Worm (Caenorhabditis elegans): ENCODE measurements around the gene spp-1.
A peak's percentile ranks its signal among the peaks of the same experiment; 100 is the strongest.

spp-1 gene

DNA sequence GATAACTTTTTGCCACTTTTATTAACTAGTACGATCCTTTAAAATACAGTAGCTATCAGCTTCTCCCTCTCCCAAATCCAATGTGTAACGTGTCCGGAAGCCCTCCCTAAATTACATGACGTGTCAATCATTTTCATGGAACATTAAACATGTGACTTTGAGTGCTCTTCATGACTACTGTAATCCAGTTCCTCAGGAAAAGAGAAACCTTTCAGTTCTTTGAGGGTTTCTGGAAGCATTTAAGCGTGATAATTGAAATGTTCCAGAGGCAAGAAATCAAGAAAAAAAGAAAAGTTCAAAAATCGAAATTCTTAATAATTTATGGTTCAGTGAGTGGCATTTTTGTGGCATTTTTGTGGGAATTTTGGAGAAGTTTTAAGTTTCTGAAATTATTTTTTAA is 7.5 kb upstream of the spp-1 start:
- TF ChIP-seq lsy-2 (tag; optimal IDR thresholded peaks at IDR 0.05) (peak in 1 of 2 experiments; percentile 47), nhr-6 (tag; optimal IDR thresholded peaks at IDR 0.05) (no peak)

DNA sequence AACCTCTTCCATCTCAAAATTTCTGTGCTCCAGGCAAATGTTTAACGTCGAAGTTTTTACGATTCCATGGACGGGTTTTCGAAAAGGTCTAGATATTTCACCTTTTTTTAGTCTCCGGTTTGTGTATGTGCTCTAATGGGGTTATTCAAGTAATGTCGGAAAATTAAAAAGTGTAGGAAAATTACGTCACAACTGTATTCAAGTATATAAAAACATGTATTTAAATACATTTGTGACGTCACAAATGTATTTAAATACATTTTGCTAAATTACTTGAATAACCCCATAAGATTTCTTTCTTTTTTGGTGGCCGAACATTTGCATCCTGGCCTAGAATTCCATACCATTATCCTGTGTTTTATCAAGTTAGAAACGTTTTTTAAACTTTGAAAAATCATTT is 6.0 kb upstream of the spp-1 start:
- TF ChIP-seq crh-2 (tag; optimal IDR thresholded peaks at IDR 0.05) (no peak), nhr-12 (tag; optimal IDR thresholded peaks at IDR 0.05) (no peak), aly-2 (tag; optimal IDR thresholded peaks at IDR 0.05) (no peak)

DNA sequence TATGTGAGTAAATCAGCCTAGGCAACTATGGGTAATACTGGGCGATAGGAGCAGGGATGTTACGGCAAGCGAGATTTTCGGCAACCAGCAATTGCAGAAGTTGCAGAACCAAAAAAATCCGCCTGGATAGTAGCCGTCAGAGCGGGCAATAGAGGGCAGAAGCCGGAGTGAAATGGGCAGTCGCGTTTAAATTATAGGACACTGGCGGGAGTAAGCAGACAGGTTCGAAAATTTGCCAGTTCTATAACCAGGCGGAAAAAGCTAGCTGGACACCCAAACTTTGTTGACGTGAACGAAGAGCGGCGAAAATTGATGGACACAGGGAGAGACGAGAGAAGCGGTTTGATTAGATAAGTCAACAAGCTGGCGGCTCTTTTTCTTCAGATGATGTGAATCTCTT is 4.4 kb upstream of the spp-1 start:
- TF ChIP-seq unc-55 (GFP tag; optimal IDR thresholded peaks at IDR 0.05) (no peak), egl-27 (tag; optimal IDR thresholded peaks at IDR 0.05) (no peak), aly-2 (tag; optimal IDR thresholded peaks at IDR 0.05) (no peak), lin-11 (tag; optimal IDR thresholded peaks at IDR 0.05) (no peak), nhr-23 (tag; optimal IDR thresholded peaks at IDR 0.05) (no peak), nhr-11 (tag; optimal IDR thresholded peaks at IDR 0.05) (no peak), unc-39 (tag; optimal IDR thresholded peaks at IDR 0.05) (no peak), skn-1 (tag; optimal IDR thresholded peaks at IDR 0.05) (no peak), sem-4 (tag; optimal IDR thresholded peaks at IDR 0.05) (no peak), alr-1 (tag; optimal IDR thresholded peaks at IDR 0.05) (no peak), elt-1 (tag; optimal IDR thresholded peaks at IDR 0.05) (no peak)

DNA sequence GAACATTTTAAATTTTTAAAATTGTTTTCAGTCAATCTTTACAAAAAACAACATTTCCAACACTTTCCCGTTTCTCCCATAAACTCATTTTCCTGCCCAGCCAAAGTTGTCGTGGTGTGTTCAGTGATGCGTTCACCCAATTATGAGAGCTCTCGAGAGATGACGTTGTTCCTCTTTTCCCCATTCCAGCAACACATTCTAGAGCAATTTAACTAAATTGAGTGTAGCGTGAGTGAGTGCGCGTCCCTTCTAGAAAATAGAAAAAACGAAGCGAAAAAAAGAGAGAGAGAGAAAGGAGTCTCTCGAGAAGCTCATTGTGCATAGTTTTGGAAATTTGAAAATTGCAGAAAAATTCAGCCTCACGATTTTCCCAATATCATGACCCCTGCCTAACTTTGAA is 3.3 kb upstream of the spp-1 start:
- no peak for TF ChIP-seq mab-5 (tag; optimal IDR thresholded peaks at IDR 0.05)
- TF ChIP-seq aly-2 (tag; optimal IDR thresholded peaks at IDR 0.05), result no peak
- TF ChIP-seq dmd-4 (tag; optimal IDR thresholded peaks at IDR 0.05), result no peak
- TF ChIP-seq ztf-1 (GFP tag; conservative IDR thresholded peaks at IDR 0.05), result no peak
- TF ChIP-seq C34F6.9 (tag; optimal IDR thresholded peaks at IDR 0.05), result peak; percentile 31
- TF ChIP-seq blmp-1 (tag; optimal IDR thresholded peaks at IDR 0.05; ENCODE audit: insufficient read depth), result no peak
- TF ChIP-seq crh-2 (tag; optimal IDR thresholded peaks at IDR 0.05), result peak; percentile 6

DNA sequence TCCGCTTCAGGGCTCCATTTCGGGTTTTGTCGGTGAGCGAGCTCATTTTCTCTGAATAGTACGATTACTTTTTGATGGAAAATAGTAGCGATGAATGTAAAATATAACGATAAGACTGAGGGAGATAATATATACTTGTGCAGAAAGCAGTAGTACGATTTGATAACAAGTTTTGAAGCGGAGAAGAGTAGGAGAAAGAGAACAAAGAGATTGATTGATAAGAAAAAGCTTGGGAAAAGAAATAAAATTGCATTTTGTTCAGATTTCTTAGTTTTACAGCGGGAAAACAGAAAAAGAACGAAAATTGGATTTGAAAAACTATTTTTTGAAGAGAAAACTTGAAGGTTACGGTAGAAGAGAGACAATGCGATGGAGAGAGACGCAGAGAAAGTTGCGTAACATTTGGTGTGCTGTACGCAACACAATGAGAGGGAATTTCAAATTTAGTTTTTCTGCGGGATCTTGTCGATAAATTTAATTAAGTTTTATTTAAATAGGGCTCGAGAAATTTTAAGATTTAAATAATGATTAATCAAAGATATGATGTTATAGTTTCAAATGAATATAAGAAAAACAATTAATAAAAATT is 2.2 kb upstream of the spp-1 start, which contains the start of gene umps-1:
TSS of gene umps-1 (minus strand) at position 51 of the 589 bp plus-strand sequence.
- no peak for TF ChIP-seq elt-3 (tag; optimal IDR thresholded peaks at IDR 0.05)
- no peak for TF ChIP-seq alr-1 (tag; optimal IDR thresholded peaks at IDR 0.05)
- no peak for TF ChIP-seq nhr-10 (tag; optimal IDR thresholded peaks at IDR 0.05)
- peak; percentile 98 for TF ChIP-seq gmeb-1 (tag; optimal IDR thresholded peaks at IDR 0.05)
- TF ChIP-seq nhr-12 (tag; optimal IDR thresholded peaks at IDR 0.05), result no peak
- TF ChIP-seq ama-1 (optimal IDR thresholded peaks at IDR 0.05), result no peak
- no peak for TF ChIP-seq nhr-25 (tag; optimal IDR thresholded peaks at IDR 0.05)
- no peak for TF ChIP-seq unc-39 (tag; optimal IDR thresholded peaks at IDR 0.05)
- peak; percentile 63 for TF ChIP-seq nhr-129 (tag; optimal IDR thresholded peaks at IDR 0.05)
- no peak for TF ChIP-seq aly-2 (tag; optimal IDR thresholded peaks at IDR 0.05)
- TF ChIP-seq ztf-11 (tag; optimal IDR thresholded peaks at IDR 0.05), result no peak
- TF ChIP-seq lsy-2 (tag; optimal IDR thresholded peaks at IDR 0.05), result peak; percentile 93 to 99
- no peak for TF ChIP-seq skn-1 (tag; optimal IDR thresholded peaks at IDR 0.05)
- no peak for TF ChIP-seq ZK546.5 (tag; optimal IDR thresholded peaks at IDR 0.05)
- no peak for TF ChIP-seq nhr-237 (tag; optimal IDR thresholded peaks at IDR 0.05)
- no peak for TF ChIP-seq unc-62 (GFP tag; optimal IDR thresholded peaks at IDR 0.05)
- TF ChIP-seq sma-3 (GFP tag; optimal IDR thresholded peaks at IDR 0.05), result peak; percentile 80
- TF ChIP-seq ztf-1 (GFP tag; conservative IDR thresholded peaks at IDR 0.05), result no peak
- no peak for TF ChIP-seq blmp-1 (tag; optimal IDR thresholded peaks at IDR 0.05; ENCODE audit: insufficient read depth)
- TF ChIP-seq ceh-16 (tag; optimal IDR thresholded peaks at IDR 0.05), result no peak
- TF ChIP-seq F13H6.1 (tag; optimal IDR thresholded peaks at IDR 0.05), result peak; percentile 37
- no peak for TF ChIP-seq dmd-4 (tag; optimal IDR thresholded peaks at IDR 0.05)
- TF ChIP-seq nhr-6 (tag; optimal IDR thresholded peaks at IDR 0.05), result peak; percentile 50
- peak; percentile 71 for TF ChIP-seq nhr-21 (tag; optimal IDR thresholded peaks at IDR 0.05)
- no peak for TF ChIP-seq nhr-11 (tag; optimal IDR thresholded peaks at IDR 0.05)
- peak; percentile 85 for TF ChIP-seq crh-2 (tag; optimal IDR thresholded peaks at IDR 0.05)
- peak; percentile 74 for TF ChIP-seq snpc-4 (tag; optimal IDR thresholded peaks at IDR 0.05)
- peak; percentile 72 for TF ChIP-seq lin-13 (GFP tag; optimal IDR thresholded peaks at IDR 0.05)
- no peak for TF ChIP-seq elt-1 (tag; optimal IDR thresholded peaks at IDR 0.05)
- no peak for TF ChIP-seq nhr-77 (tag; optimal IDR thresholded peaks at IDR 0.05)
- no peak for TF ChIP-seq Y55F3AM.14 (GFP tag; optimal IDR thresholded peaks at IDR 0.05)
- no peak for TF ChIP-seq ztf-4 (tag; optimal IDR thresholded peaks at IDR 0.05)
- TF ChIP-seq fos-1 (tag; optimal IDR thresholded peaks at IDR 0.05), result peak; percentile 50
- TF ChIP-seq sem-4 (tag; optimal IDR thresholded peaks at IDR 0.05), result peak; percentile 74
- no peak for TF ChIP-seq ceh-82 (tag; optimal IDR thresholded peaks at IDR 0.05)
- no peak for TF ChIP-seq mbf-1 (tag; optimal IDR thresholded peaks at IDR 0.05)
- no peak for TF ChIP-seq mdl-1 (tag; optimal IDR thresholded peaks at IDR 0.05)
- no peak for TF ChIP-seq lin-39 (tag; optimal IDR thresholded peaks at IDR 0.05)
- no peak for TF ChIP-seq zag-1 (tag; optimal IDR thresholded peaks at IDR 0.05)
- peak; percentile 72 for TF ChIP-seq C34F6.9 (tag; optimal IDR thresholded peaks at IDR 0.05)

Data from whole organism, L2 larva.